Worm (Caenorhabditis elegans): Measurements from ENCODE around the gene K04G11.3.

Gene K04G11.3

ce11 chrX:14296559-14296958, 50.9 kb downstream of the K04G11.3 start, which contains the start of gene madd-3:
Gene madd-3 (minus strand): TSS chrX:14296659.
- TF ChIP-seq D1046.2 (GFP tag; IDR thresholded peaks at IDR 0.05), result no peak
- no peak for TF ChIP-seq T26A8.4 (GFP tag; IDR thresholded peaks at IDR 0.05)
- no peak for TF ChIP-seq lin-39 (tag; optimal IDR thresholded peaks at IDR 0.05)
- no peak for TF ChIP-seq F10B5.3 (tag; optimal IDR thresholded peaks at IDR 0.05)
- TF ChIP-seq mes-2 (tag; optimal IDR thresholded peaks at IDR 0.05; ENCODE audit: poor library complexity, severe bottlenecking), result no peak
- TF ChIP-seq set-16 (GFP tag; IDR thresholded peaks at IDR 0.05), result no peak
- TF ChIP-seq php-3 (GFP tag; IDR thresholded peaks at IDR 0.05), result no peak
- no peak for TF ChIP-seq tra-1 (GFP tag; IDR thresholded peaks at IDR 0.05)
- TF ChIP-seq daf-8 (GFP tag; IDR thresholded peaks at IDR 0.05), result no peak
- TF ChIP-seq jun-1 (tag; optimal IDR thresholded peaks at IDR 0.05), result no peak
- no peak for TF ChIP-seq hlh-30 (tag; optimal IDR thresholded peaks at IDR 0.05; ENCODE audit: insufficient read depth)
- TF ChIP-seq rbr-2 (tag; optimal IDR thresholded peaks at IDR 0.05), result no peak
- TF ChIP-seq nhr-111 (GFP tag; optimal IDR thresholded peaks at IDR 0.05), result no peak
- no peak for TF ChIP-seq spr-1 (tag; optimal IDR thresholded peaks at IDR 0.05)
- TF ChIP-seq nhr-28 (tag; optimal IDR thresholded peaks at IDR 0.05), result no peak
- no peak for TF ChIP-seq aly-2 (tag; optimal IDR thresholded peaks at IDR 0.05)

All from whole organism, L4 larva.